Fruit fly (Drosophila melanogaster) whole organism, pupa: ENCODE data around the gene Not10.

Experiments used
- CG10348 ChIP-seq: fragments of 200-800 bp; sonication (Bioruptor generic); IDR thresholded peaks from 2 replicates; pipeline ENCODE4 v1.3.6; 2022; ENCODE audit warnings: missing biosample characterization, missing genetic modification characterization
- CG12605 ChIP-seq: fragments of 200-800 bp; sonication (Bioruptor generic); IDR thresholded peaks from 2 replicates; pipeline ENCODE4 v1.3.6; 2022; ENCODE audit warnings: missing biosample characterization, missing genetic modification characterization
- CG13204 ChIP-seq: fragments of 200-800 bp; sonication (Bioruptor generic); optimal IDR thresholded peaks from 2 replicates; lab custom pipeline; 2018; ENCODE audit warnings: missing biosample characterization, mild to moderate bottlenecking, missing genetic modification characterization, moderate library complexity
- CG14655 ChIP-seq: fragments of 200-800 bp; sonication (Bioruptor generic); optimal IDR thresholded peaks from 3 replicates; lab custom pipeline; 2017; ENCODE audit warnings: mild to moderate bottlenecking, missing biosample characterization, missing genetic modification reagents, missing genetic modification characterization
- CG15710 ChIP-seq: fragments of 200-800 bp; sonication (Bioruptor generic); optimal IDR thresholded peaks from 2 replicates; lab custom pipeline; 2018; ENCODE audit warnings: missing biosample characterization, mild to moderate bottlenecking, missing genetic modification characterization, moderate library complexity
- CG17806 ChIP-seq: fragments of 200-800 bp; sonication (Bioruptor generic); optimal IDR thresholded peaks from 2 replicates; lab custom pipeline; 2018; ENCODE audit warnings: missing biosample characterization, mild to moderate bottlenecking, missing genetic modification characterization, moderate library complexity
- CG32121 ChIP-seq: fragments of 200-800 bp; sonication (Bioruptor generic); IDR thresholded peaks from 2 replicates; pipeline ENCODE4 v1.3.6; 2022; ENCODE audit warnings: missing biosample characterization, missing genetic modification characterization
- CG34367 ChIP-seq: fragments of 200-800 bp; sonication (Bioruptor generic); optimal IDR thresholded peaks from 2 replicates; lab custom pipeline; 2018; ENCODE audit warnings: missing biosample characterization, mild to moderate bottlenecking, missing genetic modification characterization
- CG4496 ChIP-seq: fragments of 200-800 bp; sonication (Bioruptor generic); IDR thresholded peaks from 3 replicates; pipeline ENCODE4 v1.3.6; 2022; ENCODE audit warnings: missing biosample characterization, missing genetic modification characterization
- CG8159 ChIP-seq: fragments of 200-800 bp; sonication (Bioruptor generic); optimal IDR thresholded peaks from 3 replicates; lab custom pipeline; 2018; ENCODE audit warnings: missing biosample characterization, mild to moderate bottlenecking, missing genetic modification characterization, moderate library complexity
- CG8301 ChIP-seq: fragments of 200-800 bp; sonication (Bioruptor generic); optimal IDR thresholded peaks from 2 replicates; lab custom pipeline; 2018; ENCODE audit warnings: missing biosample characterization, mild to moderate bottlenecking, missing genetic modification characterization
- CG9948 ChIP-seq: fragments of 200-800 bp; sonication (Bioruptor generic); optimal IDR thresholded peaks from 2 replicates; lab custom pipeline; 2018; ENCODE audit warnings: missing biosample characterization, mild to moderate bottlenecking, missing genetic modification characterization, moderate library complexity
- D1 ChIP-seq: fragments of 200-800 bp; sonication (Bioruptor generic); optimal IDR thresholded peaks from 2 replicates; lab custom pipeline; 2018; ENCODE audit warnings: missing biosample characterization, mild to moderate bottlenecking, missing genetic modification characterization, moderate library complexity
- EcR ChIP-seq: fragments of 200-800 bp; sonication (Bioruptor generic); optimal IDR thresholded peaks from 3 replicates; lab custom pipeline; 2019; ENCODE audit warnings: missing biosample characterization, missing genetic modification characterization, mild to moderate bottlenecking, moderate library complexity, missing genetic modification reagents
- Ets98B ChIP-seq: fragments of 200-800 bp; sonication (Bioruptor generic); IDR thresholded peaks from 2 replicates; pipeline ENCODE4 v1.3.6; 2022; ENCODE audit warnings: missing biosample characterization, missing genetic modification characterization
- Pif1A ChIP-seq: fragments of 200-800 bp; sonication (Bioruptor generic); optimal IDR thresholded peaks from 3 replicates; lab custom pipeline; 2016; ENCODE audit warnings: missing biosample characterization, missing genetic modification characterization
- Pif1B ChIP-seq: fragments of 200-800 bp; sonication (Bioruptor generic); optimal IDR thresholded peaks from 3 replicates; lab custom pipeline; 2016; ENCODE audit warnings: missing biosample characterization, missing genetic modification characterization
- Snoo ChIP-seq: fragments of 200-800 bp; sonication (Bioruptor generic); optimal IDR thresholded peaks from 3 replicates; lab custom pipeline; 2017; ENCODE audit warnings: missing biosample characterization, mild to moderate bottlenecking, missing genetic modification characterization, inconsistent platforms
- fd96Ca ChIP-seq: fragments of 200-800 bp; sonication (Bioruptor generic); IDR thresholded peaks from 3 replicates; pipeline ENCODE4 v1.3.6; 2022; ENCODE audit warnings: missing biosample characterization, missing genetic modification characterization
- gl ChIP-seq: fragments of 200-800 bp; sonication (Bioruptor generic); optimal IDR thresholded peaks from 2 replicates; lab custom pipeline; 2018; ENCODE audit warnings: missing biosample characterization, mild to moderate bottlenecking, missing genetic modification characterization
- rn ChIP-seq: fragments of 200-800 bp; sonication (Bioruptor generic); IDR thresholded peaks from 2 replicates; pipeline ENCODE4 v1.3.6; 2022; ENCODE audit warnings: missing biosample characterization, missing genetic modification characterization

The Not10 gene

DNA sequence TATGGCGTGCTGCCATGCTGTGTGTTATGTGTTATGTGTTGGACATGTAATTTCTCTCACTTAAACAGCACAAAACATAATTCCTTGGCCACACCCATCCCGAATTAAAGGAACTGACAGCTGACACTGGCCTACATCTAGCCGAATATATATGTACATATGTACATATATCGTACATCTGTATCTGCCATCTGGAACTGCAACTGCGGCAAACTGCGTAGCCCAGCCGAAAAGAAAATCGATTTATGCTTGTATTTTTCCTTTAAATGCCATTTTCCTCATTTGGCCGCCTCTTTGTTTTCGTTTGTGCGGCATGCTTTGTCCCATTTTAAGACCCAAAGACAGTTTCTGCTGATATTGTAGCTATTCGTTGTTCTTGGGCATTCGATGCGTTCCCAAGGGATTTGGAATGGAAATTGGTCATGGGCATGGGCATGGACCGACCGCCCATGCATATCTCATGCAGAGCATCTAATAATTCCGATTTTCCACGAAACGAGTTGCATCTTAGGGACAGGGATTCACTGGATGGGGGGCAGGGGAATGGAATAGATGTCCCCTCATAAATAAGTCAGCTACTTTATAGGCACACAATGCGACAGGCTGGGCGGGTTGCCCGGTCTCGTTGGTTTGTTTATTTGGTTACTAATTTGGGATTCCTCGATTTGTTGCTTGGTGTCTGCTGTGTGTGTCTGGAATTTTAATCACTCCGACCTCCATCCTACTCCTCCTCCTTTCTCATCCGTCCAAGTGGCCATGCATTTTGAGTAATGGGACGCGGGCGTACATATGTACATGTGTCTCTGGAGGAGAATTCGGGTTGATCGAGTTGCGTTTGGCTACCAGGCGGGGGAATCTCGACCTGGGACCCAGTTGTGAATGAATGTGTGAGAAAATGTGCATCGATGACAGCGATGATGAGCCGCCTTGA is 18.9 kb downstream of the Not10 start:
- no peak for TF ChIP-seq Pif1B (GFP tag; lab: Kevin White, UChicago)
- no peak for TF ChIP-seq CG4496

DNA sequence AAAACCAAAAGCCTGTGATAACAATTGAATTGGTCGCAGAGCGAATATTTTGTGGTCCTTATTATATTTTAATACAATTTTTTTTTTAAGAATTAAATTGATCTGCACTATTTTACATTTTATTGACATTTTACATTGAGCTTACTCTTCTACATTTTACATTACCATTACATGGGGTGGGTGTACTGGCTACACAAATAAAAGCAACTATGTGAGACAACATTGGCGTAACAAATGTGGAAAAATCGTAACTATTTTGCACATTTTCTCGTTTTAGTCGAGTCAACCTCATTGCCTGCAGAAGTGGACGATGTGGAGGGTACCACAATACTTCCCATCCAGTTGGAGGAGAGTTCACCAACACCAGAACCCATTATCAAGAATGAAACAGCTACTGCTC is 20.1 kb downstream of the Not10 start:
- TF ChIP-seq CG15710 (no peak), D1 (tag; lab: Kevin White, UChicago) (peak; percentile 29)

DNA sequence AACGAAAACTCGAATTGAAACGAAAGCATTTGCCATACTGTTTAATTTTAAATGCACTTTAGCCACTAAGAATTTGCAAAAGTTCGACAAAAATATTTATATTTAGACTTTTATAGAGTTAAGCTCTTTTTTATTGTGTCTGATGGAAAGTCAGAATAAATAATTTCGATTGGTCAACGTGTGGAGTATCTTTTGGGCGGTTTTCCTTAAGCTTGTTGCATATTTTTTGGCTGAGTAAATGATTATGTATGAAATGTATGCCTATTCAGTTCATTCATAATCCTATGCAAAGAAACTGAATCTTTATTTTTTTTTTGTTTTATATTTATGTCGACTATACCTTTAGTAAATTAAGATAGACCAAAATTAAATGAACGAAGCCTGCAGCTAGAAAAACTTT is 22.3 kb downstream of the Not10 start:
- no peak for TF ChIP-seq CG8301
- no peak for TF ChIP-seq Ets98B (GFP tag; lab: Robert Waterston, UW)
- no peak for TF ChIP-seq gl (tag; lab: Kevin White, UChicago)
- no peak for TF ChIP-seq CG12605 (GFP tag; lab: Robert Waterston, UW)
- TF ChIP-seq Pif1B (GFP tag; lab: Kevin White, UChicago): no peak
- no peak for TF ChIP-seq EcR (GFP tag; lab: Kevin White, UChicago)
- no peak for TF ChIP-seq rn
- TF ChIP-seq CG34367 (tag; lab: Kevin White, UChicago): no peak
- TF ChIP-seq D1 (tag; lab: Kevin White, UChicago): no peak
- no peak for TF ChIP-seq CG13204 (GFP tag; lab: Kevin White, UChicago)
- TF ChIP-seq Snoo (tag; lab: Kevin White, UChicago): no peak
- TF ChIP-seq CG10348: no peak
- TF ChIP-seq CG32121 (GFP tag; lab: Robert Waterston, UW): no peak
- TF ChIP-seq fd96Ca (GFP tag; lab: Robert Waterston, UW): no peak
- TF ChIP-seq Pif1A: no peak
- TF ChIP-seq CG8159 (tag; lab: Kevin White, UChicago): no peak
- TF ChIP-seq CG4496: no peak
- TF ChIP-seq CG9948 (tag; lab: Kevin White, UChicago): no peak
- TF ChIP-seq CG17806: no peak

DNA sequence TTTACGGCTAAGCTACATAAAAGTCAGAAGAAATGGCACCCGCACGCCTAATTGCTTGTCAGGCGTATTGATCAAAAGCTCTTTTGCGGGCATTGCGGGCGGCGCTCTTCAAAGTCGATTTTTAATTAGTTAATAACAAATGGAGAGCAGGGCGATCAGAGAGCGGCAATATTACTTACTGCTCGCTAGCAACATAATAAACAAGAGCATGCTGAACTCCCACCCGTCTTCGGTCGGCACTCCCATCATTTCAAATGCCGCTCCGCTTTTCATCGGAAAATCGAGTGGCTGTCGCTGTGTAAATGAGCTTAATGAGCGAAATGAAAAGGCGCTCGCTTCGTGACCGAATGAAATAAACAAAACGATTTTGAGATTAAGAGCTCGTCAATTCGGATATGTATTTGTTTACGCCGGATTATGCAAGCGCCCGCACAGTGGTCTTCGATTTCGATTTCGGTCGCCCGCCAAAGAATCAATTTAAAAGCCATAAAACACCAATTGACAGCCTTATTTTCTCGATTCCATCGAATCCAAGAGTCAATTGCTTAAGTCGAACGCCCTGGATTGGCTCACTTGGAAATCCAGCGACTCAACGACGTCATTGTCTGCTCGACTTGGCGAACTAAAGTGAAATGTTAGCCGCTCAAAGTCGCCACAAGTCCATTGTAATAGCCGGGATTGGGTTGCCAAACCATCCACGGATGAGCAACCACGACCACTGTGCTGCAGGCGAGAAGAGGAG is 23.2 kb downstream of the Not10 start:
- TF ChIP-seq CG15710 (no peak), CG9948 (tag; lab: Kevin White, UChicago) (no peak), CG12605 (GFP tag; lab: Robert Waterston, UW) (no peak), CG10348 (peak; percentile 52; the same call in 1 of the 2 replicates), CG8159 (tag; lab: Kevin White, UChicago) (no peak), fd96Ca (GFP tag; lab: Robert Waterston, UW) (peak; percentile 80), CG34367 (tag; lab: Kevin White, UChicago) (no peak), Ets98B (GFP tag; lab: Robert Waterston, UW) (peak; percentile 46), CG4496 (0 out of 3 replicates have a peak, but pooled peaks have one; percentile 18), Snoo (tag; lab: Kevin White, UChicago) (no peak), CG17806 (no peak), D1 (tag; lab: Kevin White, UChicago) (no peak), Pif1A (no peak), EcR (GFP tag; lab: Kevin White, UChicago) (no peak), CG8301 (peak; percentile 47), CG14655 (GFP tag; lab: Kevin White, UChicago) (peak; percentile 55), gl (tag; lab: Kevin White, UChicago) (no peak), CG32121 (GFP tag; lab: Robert Waterston, UW) (peak; percentile 79), Pif1B (GFP tag; lab: Kevin White, UChicago) (no peak), rn (peak; percentile 46), CG13204 (GFP tag; lab: Kevin White, UChicago) (no peak)

DNA sequence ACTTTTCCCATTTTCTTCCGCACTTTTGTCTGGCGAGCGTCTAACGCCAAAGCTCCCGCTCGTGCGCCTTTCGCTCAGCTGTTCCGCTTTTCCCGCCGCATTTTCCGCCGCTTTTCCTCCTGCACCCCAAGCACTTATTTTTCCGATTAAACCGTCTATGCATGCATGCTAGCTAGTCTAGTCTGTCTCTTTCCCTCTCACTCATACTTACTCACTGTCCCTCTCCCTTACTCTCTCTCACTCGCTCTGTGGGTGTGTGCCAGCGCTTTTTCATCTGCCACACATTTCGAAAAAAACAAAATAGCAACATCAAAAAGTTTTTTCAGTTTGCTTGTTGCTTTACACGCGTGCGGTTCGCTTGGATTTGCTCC is 23.8 kb downstream of the Not10 start, which contains the start of gene CG6225:
TSS of gene CG6225 (plus strand) at position 325 of the 371 bp plus-strand sequence.
- TF ChIP-seq EcR (GFP tag; lab: Kevin White, UChicago): no peak
- TF ChIP-seq Snoo (tag; lab: Kevin White, UChicago): no peak
- no peak for TF ChIP-seq CG32121 (GFP tag; lab: Robert Waterston, UW)
- TF ChIP-seq CG8159 (tag; lab: Kevin White, UChicago): no peak
- TF ChIP-seq rn: no peak

DNA sequence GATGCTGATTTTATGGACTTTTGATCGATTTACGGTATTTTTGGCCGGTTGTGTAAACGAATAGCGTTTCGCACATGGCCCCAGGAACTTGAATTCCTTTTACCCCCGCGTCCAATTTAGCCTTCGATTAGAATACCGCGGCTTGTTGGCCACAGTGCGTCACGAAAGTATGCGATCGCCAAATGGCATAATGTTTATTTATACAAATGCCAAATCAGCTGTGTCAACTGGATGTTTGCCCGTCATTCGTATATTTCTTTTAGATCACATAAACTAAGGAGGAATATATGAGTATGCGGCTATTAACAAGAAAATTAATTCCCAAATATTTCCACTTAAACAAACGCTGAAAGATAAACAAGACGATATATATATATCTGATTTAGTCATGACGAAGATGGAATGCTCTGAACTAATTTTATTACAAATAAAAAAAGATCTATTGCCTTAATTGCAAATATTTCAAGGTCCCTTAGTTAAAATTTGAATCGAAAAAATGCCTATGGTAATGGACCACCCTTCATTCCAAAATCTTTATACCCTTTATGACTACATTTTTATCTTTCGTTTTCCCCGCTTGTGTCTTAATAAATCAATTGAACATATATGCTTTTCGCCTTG is 26.6 kb downstream of the Not10 start:
- TF ChIP-seq Pif1B (GFP tag; lab: Kevin White, UChicago) (no peak), CG17806 (no peak), CG4496 (no peak), Pif1A (no peak), rn (no peak), D1 (tag; lab: Kevin White, UChicago) (no peak), CG10348 (no peak), CG12605 (GFP tag; lab: Robert Waterston, UW) (no peak), CG32121 (GFP tag; lab: Robert Waterston, UW) (no peak), EcR (GFP tag; lab: Kevin White, UChicago) (no peak), fd96Ca (GFP tag; lab: Robert Waterston, UW) (no peak), CG34367 (tag; lab: Kevin White, UChicago) (no peak), Ets98B (GFP tag; lab: Robert Waterston, UW) (no peak), CG15710 (no peak), CG14655 (GFP tag; lab: Kevin White, UChicago) (no peak), Snoo (tag; lab: Kevin White, UChicago) (no peak), CG9948 (tag; lab: Kevin White, UChicago) (no peak), CG8301 (no peak), gl (tag; lab: Kevin White, UChicago) (no peak), CG13204 (GFP tag; lab: Kevin White, UChicago) (no peak)
